Fruit fly (Drosophila melanogaster): ENCODE data around the gene mRpS22.

The mRpS22 gene

DNA sequence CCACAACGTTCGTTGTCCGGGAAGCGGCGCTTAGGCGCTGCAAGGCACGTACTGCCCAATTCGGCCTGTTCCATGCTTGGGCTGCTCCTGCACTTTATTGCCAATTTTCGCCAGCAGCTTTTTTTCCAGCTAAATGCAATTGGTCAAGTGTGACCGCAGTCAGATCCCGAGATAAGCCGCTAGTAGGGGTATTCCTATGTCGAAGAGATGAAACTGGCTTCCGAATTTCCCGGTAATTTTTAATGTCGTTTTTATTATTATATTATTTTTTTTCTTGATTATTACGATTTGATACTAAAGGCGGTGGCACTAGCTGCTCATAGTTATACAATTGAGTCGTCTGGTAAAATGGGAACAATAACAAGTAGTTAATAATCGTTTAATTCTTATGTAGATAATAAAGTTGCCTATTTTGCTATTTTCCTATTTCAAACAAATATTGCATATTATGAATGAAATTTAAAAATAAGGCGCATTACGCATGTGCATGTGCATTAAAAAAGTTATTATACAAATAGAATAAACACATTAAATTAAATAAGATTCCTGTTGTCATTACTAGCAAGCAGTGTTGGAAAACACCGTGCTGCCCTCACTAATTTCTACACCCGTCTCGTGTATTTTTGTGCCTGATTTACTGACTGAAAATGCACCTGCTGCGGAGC lies at the start of gene mRpS22, which contains the start of gene CG5003 (continued):
- TF ChIP-seq CG14710 (tag; optimal IDR thresholded peaks at IDR 0.05): peak; percentile 77
- peak; percentile 21; the same call in 1 of the 3 replicates for TF ChIP-seq knrl (GFP tag; IDR thresholded peaks at IDR 0.05; ENCODE audit: partially characterized antibody)
- TF ChIP-seq CG8359 (GFP tag; optimal IDR thresholded peaks at IDR 0.05; ENCODE audit: borderline replicate concordance): no peak
- 0 out of 2 replicates have a peak, but pooled peaks have one; percentile 26 for TF ChIP-seq danr (GFP tag; IDR thresholded peaks at IDR 0.05)
- no peak for TF ChIP-seq CG1529 (GFP tag; optimal IDR thresholded peaks at IDR 0.05)
- peak; percentile 20 for TF ChIP-seq fd96Cb (tag; optimal IDR thresholded peaks at IDR 0.05)
- no peak; the same call in 1 of the 2 replicates for TF ChIP-seq CG31224 (GFP tag; IDR thresholded peaks at IDR 0.05)
- peak; percentile 12; the same call in 1 of the 2 replicates for TF ChIP-seq Ada2b (GFP tag; IDR thresholded peaks at IDR 0.05)
- TF ChIP-seq Oaz (GFP tag; IDR thresholded peaks at IDR 0.05): peak; percentile 35; the same call in 1 of the 2 replicates
- TF ChIP-seq Vsx1 (GFP tag; optimal IDR thresholded peaks at IDR 0.05): no peak
- TF ChIP-seq CG18764 (GFP tag; optimal IDR thresholded peaks at IDR 0.05): no peak
- TF ChIP-seq Sry-δ (GFP tag; optimal IDR thresholded peaks at IDR 0.05): peak; percentile 42
- peak; percentile 51 for TF ChIP-seq B-H2 (GFP tag; optimal IDR thresholded peaks at IDR 0.05)
- TF ChIP-seq Med (GFP tag): peak; percentile 72
- peak; percentile 73 for TF ChIP-seq CG8924 (tag; optimal IDR thresholded peaks at IDR 0.05)
- TF ChIP-seq Bgb (GFP tag; IDR thresholded peaks at IDR 0.05; ENCODE audit: partially characterized antibody): 0 out of 2 replicates have a peak, but pooled peaks have one; percentile 37
- peak; percentile 68 for TF ChIP-seq BEAF-32 (GFP tag; optimal IDR thresholded peaks at IDR 0.05)
- TF ChIP-seq Rfx (GFP tag; IDR thresholded peaks at IDR 0.05): peak; percentile 68; the same call in 1 of the 2 replicates
- TF ChIP-seq dati (GFP tag; IDR thresholded peaks at IDR 0.05): no peak
- TF ChIP-seq her (GFP tag; optimal IDR thresholded peaks at IDR 0.05): no peak
- peak; percentile 52; the same call in 1 of the 2 replicates for TF ChIP-seq CG7372 (GFP tag; IDR thresholded peaks at IDR 0.05)
- TF ChIP-seq pnt (GFP tag; optimal IDR thresholded peaks at IDR 0.05): no peak
- TF ChIP-seq MBD-R2 (GFP tag; IDR thresholded peaks at IDR 0.05): peak; percentile 68
- TF ChIP-seq CG2120 (GFP tag; optimal IDR thresholded peaks at IDR 0.05): peak; percentile 59
- peak; percentile 72 for TF ChIP-seq slbo (GFP tag; IDR thresholded peaks at IDR 0.05)
- peak; percentile 28 for TF ChIP-seq Oli (tag; optimal IDR thresholded peaks at IDR 0.05)
- TF ChIP-seq ham (GFP tag; IDR thresholded peaks at IDR 0.05): no peak
- TF ChIP-seq CG9876 (GFP tag; optimal IDR thresholded peaks at IDR 0.05): peak; percentile 28
- 0 out of 2 replicates have a peak, but pooled peaks have one; percentile 30 for TF ChIP-seq inv (GFP tag; IDR thresholded peaks at IDR 0.05; ENCODE audit: partially characterized antibody)
- peak; percentile 16; the same call in 1 of the 2 replicates for TF ChIP-seq E2f2 (GFP tag; IDR thresholded peaks at IDR 0.05)
- TF ChIP-seq CG17385 (GFP tag; optimal IDR thresholded peaks at IDR 0.05): peak; percentile 55
- TF ChIP-seq wor (GFP tag; IDR thresholded peaks at IDR 0.05): peak; percentile 18; the same call in 1 of the 2 replicates
- TF ChIP-seq vnd (GFP tag; IDR thresholded peaks at IDR 0.05; ENCODE audit: partially characterized antibody): 0 out of 3 replicates have a peak, but pooled peaks have one; percentile 28
- no peak for TF ChIP-seq pan (optimal IDR thresholded peaks at IDR 0.05)
- peak in 1 of 2 experiments; percentile 59 for TF ChIP-seq pan (GFP tag; optimal IDR thresholded peaks at IDR 0.05 in 1 of 2, IDR thresholded peaks at IDR 0.05 in 1 of 2)
- peak; percentile 32 for TF ChIP-seq CG6654 (GFP tag; optimal IDR thresholded peaks at IDR 0.05)
- TF ChIP-seq sima (GFP tag; optimal IDR thresholded peaks at IDR 0.05): peak; percentile 6
- TF ChIP-seq CG30020 (tag; optimal IDR thresholded peaks at IDR 0.05): peak; percentile 64
- peak; percentile 66 for TF ChIP-seq slou (GFP tag; optimal IDR thresholded peaks at IDR 0.05)
- TF ChIP-seq CG5180 (GFP tag; optimal IDR thresholded peaks at IDR 0.05): peak; percentile 3
- TF ChIP-seq Neu2 (GFP tag; optimal IDR thresholded peaks at IDR 0.05; ENCODE audit: borderline replicate concordance): no peak
- peak; percentile 1 for TF ChIP-seq bab2 (GFP tag; optimal IDR thresholded peaks at IDR 0.05)
- peak; percentile 27 for TF ChIP-seq CG10147 (GFP tag; optimal IDR thresholded peaks at IDR 0.05)
- no peak for TF ChIP-seq ftz-f1 (GFP tag; optimal IDR thresholded peaks at IDR 0.05)
- no peak for TF ChIP-seq jumu (GFP tag; optimal IDR thresholded peaks at IDR 0.05)
- peak; percentile 84 for TF ChIP-seq MESR4 (GFP tag; optimal IDR thresholded peaks at IDR 0.05)
- peak; percentile 69 for TF ChIP-seq CG4424 (GFP tag; optimal IDR thresholded peaks at IDR 0.05)
- no peak for TF ChIP-seq Six4 (GFP tag; optimal IDR thresholded peaks at IDR 0.05)
- peak; percentile 21; the same call in 1 of the 3 replicates for TF ChIP-seq dysf (GFP tag; IDR thresholded peaks at IDR 0.05)

All from whole organism, embryonic.